Fruit fly (Drosophila melanogaster) whole organism, prepupa: ENCODE results near the gene crim.

ENCODE experiments used
- Blimp-1 ChIP-seq: fragments of 200-800 bp; sonication (Bioruptor generic); optimal IDR thresholded peaks from 3 replicates; lab custom pipeline; 2017; ENCODE audit warnings: missing biosample characterization, missing genetic modification characterization, mild to moderate bottlenecking, moderate library complexity, missing genetic modification reagents
- CG10669 ChIP-seq: fragments of 200-800 bp; sonication (Bioruptor generic); optimal IDR thresholded peaks from 3 replicates; lab custom pipeline; 2018; ENCODE audit warnings: missing biosample characterization, mild to moderate bottlenecking, missing genetic modification characterization, moderate library complexity
- CG11902 ChIP-seq: fragments of 200-800 bp; sonication (Bioruptor generic); optimal IDR thresholded peaks from 3 replicates; lab custom pipeline; 2016; ENCODE audit warnings: missing biosample characterization, missing genetic modification characterization
- CG3032 ChIP-seq: fragments of 200-800 bp; optimal IDR thresholded peaks from 2 replicates; lab custom pipeline; 2019; ENCODE audit warnings: missing biosample characterization, mild to moderate bottlenecking, missing genetic modification characterization, moderate library complexity
- CG32006 ChIP-seq: fragments of 200-800 bp; sonication (Bioruptor generic); optimal IDR thresholded peaks from 3 replicates; lab custom pipeline; 2017; ENCODE audit warnings: missing biosample characterization, mild to moderate bottlenecking, missing genetic modification characterization
- CG3919 ChIP-seq: fragments of 200-800 bp; sonication (Bioruptor generic); optimal IDR thresholded peaks from 3 replicates; lab custom pipeline; 2016; ENCODE audit warnings: missing biosample characterization, missing genetic modification characterization
- CG4318 ChIP-seq: fragments of 200-800 bp; sonication (Bioruptor generic); optimal IDR thresholded peaks from 3 replicates; lab custom pipeline; 2017; ENCODE audit warnings: missing biosample characterization, mild to moderate bottlenecking, missing genetic modification characterization
- CG6276 ChIP-seq: fragments of 200-800 bp; sonication (Bioruptor generic); optimal IDR thresholded peaks from 2 replicates; lab custom pipeline; 2017; ENCODE audit warnings: missing biosample characterization, mild to moderate bottlenecking, missing genetic modification characterization
- CG6854 ChIP-seq: fragments of 200-800 bp; sonication (Bioruptor generic); optimal IDR thresholded peaks from 2 replicates; lab custom pipeline; 2017; ENCODE audit warnings: missing biosample characterization, mild to moderate bottlenecking, missing genetic modification characterization
- CG7368 ChIP-seq: fragments of 200-800 bp; sonication (Bioruptor generic); optimal IDR thresholded peaks from 3 replicates; lab custom pipeline; 2016; ENCODE audit warnings: missing biosample characterization, missing genetic modification characterization
- CG8119 ChIP-seq: fragments of 200-800 bp; sonication (Bioruptor generic); IDR thresholded peaks from 3 replicates; pipeline ENCODE4 v1.3.6; 2022; ENCODE audit warnings: missing biosample characterization, missing genetic modification characterization
- CG8319 ChIP-seq: fragments of 200-800 bp; sonication (Bioruptor generic); optimal IDR thresholded peaks from 3 replicates; lab custom pipeline; 2016; ENCODE audit warnings: missing biosample characterization, missing genetic modification characterization
- Eip78C ChIP-seq: fragments of 200-800 bp; sonication (Bioruptor generic); peaks from one replicate; lab custom pipeline; 2016; ENCODE audit warnings: missing biosample characterization, missing genetic modification characterization
- Eip93F ChIP-seq: fragments of 200-800 bp; sonication (Bioruptor generic); optimal IDR thresholded peaks from 2 replicates; lab custom pipeline; 2016; ENCODE audit warnings: missing biosample characterization, mild to moderate bottlenecking, missing genetic modification characterization
- Ets21C ChIP-seq: fragments of 200-800 bp; sonication (Bioruptor generic); optimal IDR thresholded peaks from 3 replicates; lab custom pipeline; 2016; ENCODE audit warnings: missing biosample characterization, missing genetic modification characterization
- Ets96B ChIP-seq: fragments of 200-800 bp; optimal IDR thresholded peaks from 2 replicates; lab custom pipeline; 2019; ENCODE audit warnings: missing biosample characterization, mild to moderate bottlenecking, missing genetic modification characterization, moderate library complexity
- Gug ChIP-seq: fragments of 200-800 bp; sonication (Bioruptor generic); IDR thresholded peaks from 2 replicates; pipeline ENCODE4 v1.3.6; 2022; ENCODE audit warnings: missing biosample characterization, missing genetic modification characterization
- Hr38 ChIP-seq: sonication (Bioruptor generic); optimal IDR thresholded peaks from 2 replicates; lab custom pipeline; 2016; ENCODE audit warnings: missing biosample characterization, missing genetic modification characterization
- Hr39 ChIP-seq: fragments of 200-800 bp; sonication (Bioruptor generic); optimal IDR thresholded peaks from 2 replicates; lab custom pipeline; 2016; ENCODE audit warnings: missing biosample characterization, missing genetic modification characterization
- Hr4 ChIP-seq: fragments of 200-800 bp; sonication (Bioruptor generic); optimal IDR thresholded peaks from 3 replicates; lab custom pipeline; 2016; ENCODE audit warnings: missing biosample characterization, missing genetic modification characterization
- Lpt ChIP-seq: fragments of 200-800 bp; sonication (Bioruptor generic); optimal IDR thresholded peaks from 3 replicates; lab custom pipeline; 2016; ENCODE audit warnings: missing biosample characterization, missing genetic modification characterization
- Met ChIP-seq: fragments of 200-800 bp; sonication (Bioruptor generic); optimal IDR thresholded peaks from 3 replicates; lab custom pipeline; 2016; ENCODE audit warnings: missing biosample characterization, missing genetic modification characterization
- OdsH ChIP-seq: fragments of 200-800 bp; sonication (Bioruptor generic); optimal IDR thresholded peaks from 3 replicates; lab custom pipeline; 2016; ENCODE audit warnings: missing biosample characterization, missing genetic modification characterization
- achi ChIP-seq: fragments of 200-800 bp; sonication (Bioruptor generic); optimal IDR thresholded peaks from 3 replicates; lab custom pipeline; 2016; ENCODE audit warnings: missing biosample characterization, missing genetic modification characterization
- cyc ChIP-seq: fragments of 200-800 bp; sonication (Bioruptor generic); optimal IDR thresholded peaks from 3 replicates; lab custom pipeline; 2016; ENCODE audit warnings: missing biosample characterization, missing genetic modification characterization
- dac ChIP-seq: fragments of 200-800 bp; sonication (Bioruptor generic); optimal IDR thresholded peaks from 2 replicates; lab custom pipeline; 2017; ENCODE audit warnings: missing biosample characterization, mild to moderate bottlenecking, missing genetic modification characterization
- esn ChIP-seq: fragments of 200-800 bp; sonication (Bioruptor generic); optimal IDR thresholded peaks from 2 replicates; lab custom pipeline; 2016; ENCODE audit warnings: missing biosample characterization, mild to moderate bottlenecking, missing genetic modification characterization, moderate library complexity
- fd85E ChIP-seq: fragments of 200-800 bp; sonication (Bioruptor generic); optimal IDR thresholded peaks from 3 replicates; lab custom pipeline; 2016; ENCODE audit warnings: missing biosample characterization, missing genetic modification characterization
- fkh ChIP-seq: fragments of 200-800 bp; sonication (Bioruptor generic); optimal IDR thresholded peaks from 3 replicates; lab custom pipeline; 2017; ENCODE audit warnings: missing biosample characterization, mild to moderate bottlenecking, missing genetic modification characterization, moderate library complexity
- lz ChIP-seq: fragments of 200-800 bp; sonication (Bioruptor generic); optimal IDR thresholded peaks from 3 replicates; lab custom pipeline; 2016; ENCODE audit warnings: missing biosample characterization, missing genetic modification characterization
- net ChIP-seq: fragments of 200-800 bp; sonication (Bioruptor generic); optimal IDR thresholded peaks from 3 replicates; lab custom pipeline; 2016; ENCODE audit warnings: missing biosample characterization, missing genetic modification characterization
- pdm3 ChIP-seq: fragments of 200-800 bp; sonication (Bioruptor generic); optimal IDR thresholded peaks from 3 replicates; lab custom pipeline; 2016; ENCODE audit warnings: missing biosample characterization, missing genetic modification characterization
- salr ChIP-seq, 2 experiments: fragments of 200-800 bp; sonication (Bioruptor generic); optimal IDR thresholded peaks; 3 replicates each; lab custom pipeline; 2016 to 2018; ENCODE audit warnings: missing biosample characterization in 2 of 2, missing genetic modification characterization in 2 of 2, mild to moderate bottlenecking in 1 of 2
- svp ChIP-seq: fragments of 200-800 bp; sonication (Bioruptor generic); peaks from one replicate; lab custom pipeline; 2016; ENCODE audit warnings: missing biosample characterization, missing genetic modification characterization

Gene crim

dm6 chr3L:11711059-11711628 is at the start of gene crim:
TSS of gene crim (minus strand) at chr3L:11711386.
- peak; percentile 80 for TF ChIP-seq fkh (GFP tag; lab: Kevin White, UChicago)
- TF ChIP-seq cyc (GFP tag; lab: Kevin White, UChicago) = peak; percentile 1
- no peak for TF ChIP-seq dac (GFP tag; lab: Kevin White, UChicago)

DNA sequence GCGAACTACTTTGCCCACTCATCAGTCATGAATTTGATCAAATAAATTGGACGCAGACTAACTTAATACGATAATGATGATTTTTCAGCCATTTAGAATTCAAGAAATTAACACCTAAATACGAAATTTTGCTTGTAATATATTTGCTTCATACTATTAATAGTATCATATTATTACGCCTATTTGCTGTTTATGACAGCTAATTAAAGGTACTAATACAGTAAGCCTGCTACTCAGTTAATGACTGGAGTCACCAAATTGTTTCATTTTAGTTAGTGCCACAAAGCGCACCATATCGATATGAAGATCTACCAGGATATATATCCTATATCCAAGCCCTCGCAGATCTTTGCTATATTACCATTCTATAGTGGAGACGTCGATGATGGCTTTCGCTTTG is 39.8 kb upstream of the crim start, which contains the start of gene Gr68a:
Gene Gr68a (plus strand): TSS at position 301 of the 400 bp plus-strand sequence.
- TF ChIP-seq Gug (no peak), CG11902 (GFP tag; lab: Kevin White, UChicago) (no peak), Lpt (GFP tag; lab: Kevin White, UChicago) (no peak), CG8319 (GFP tag; lab: Kevin White, UChicago) (no peak), svp (no peak), Ets96B (tag; lab: Kevin White, UChicago) (no peak), OdsH (GFP tag; lab: Kevin White, UChicago) (no peak), Hr39 (no peak), CG4318 (no peak), lz (no peak), CG3032 (tag; lab: Kevin White, UChicago) (no peak), salr (GFP tag; optimal IDR thresholded peaks at IDR 0.05; lab: Kevin White, UChicago) (no peak), Hr4 (GFP tag; lab: Kevin White, UChicago) (no peak), CG10669 (GFP tag; lab: Kevin White, UChicago) (no peak), Hr38 (GFP tag; lab: Kevin White, UChicago) (no peak), net (no peak), pdm3 (no peak)
- TF ChIP-seq, all 60 proteins: peak for 0

dm6 chr3L:11731841-11732240 is 20.7 kb upstream of the crim start, which contains the start of gene CG32087:
TSS of gene CG32087 (plus strand) at chr3L:11732141.
- TF ChIP-seq CG3919 (no peak), achi (GFP tag; lab: Kevin White, UChicago) (no peak), CG8119 (GFP tag; lab: Robert Waterston, UW) (no peak), CG4318 (no peak), CG6854 (GFP tag; lab: Kevin White, UChicago) (no peak), CG6276 (GFP tag; lab: Kevin White, UChicago) (no peak)

dm6 chr3L:11728147-11728546 is 17.0 kb upstream of the crim start, which contains the start of gene sunn:
TSS of gene sunn (plus strand) at chr3L:11728348.
- TF ChIP-seq Blimp-1 (GFP tag; lab: Kevin White, UChicago) = no peak
- no peak for TF ChIP-seq Eip93F (GFP tag; lab: Kevin White, UChicago)
- TF ChIP-seq svp = peak; percentile 42
- TF ChIP-seq, all 60 proteins: peak for 1

DNA sequence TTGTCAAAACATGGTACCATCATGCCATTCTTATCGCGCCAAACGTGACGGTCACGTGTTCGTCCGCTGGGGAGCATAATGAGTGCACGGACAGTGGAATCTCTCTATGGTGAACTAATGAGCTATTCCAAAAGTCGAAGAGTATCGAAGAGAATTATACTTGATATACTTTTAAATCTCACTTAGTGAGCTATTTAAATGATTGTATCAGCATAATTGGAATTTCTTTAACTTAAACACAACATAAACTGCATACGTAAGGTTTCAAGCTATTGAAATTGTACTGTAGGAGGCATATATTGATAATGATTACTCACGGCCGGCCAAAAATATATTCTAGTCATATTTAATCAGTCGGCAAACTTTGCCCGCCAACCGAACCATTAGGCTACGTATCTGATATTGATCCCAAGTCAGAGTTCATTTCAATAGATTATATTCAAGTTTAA is 10.3 kb upstream of the crim start:
- TF ChIP-seq CG8119 (GFP tag; lab: Robert Waterston, UW) = no peak
- TF ChIP-seq Met (GFP tag; lab: Kevin White, UChicago) = peak; percentile 11
- TF ChIP-seq fd85E (GFP tag; lab: Kevin White, UChicago) = no peak
- no peak for TF ChIP-seq Ets21C (GFP tag; lab: Kevin White, UChicago)
- TF ChIP-seq CG6854 (GFP tag; lab: Kevin White, UChicago) = no peak
- TF ChIP-seq Eip78C (GFP tag; lab: Kevin White, UChicago) = peak; percentile 39
- no peak for TF ChIP-seq CG32006
- TF ChIP-seq esn (GFP tag; lab: Kevin White, UChicago) = peak; percentile 10
- peak; percentile 8 for TF ChIP-seq Hr39
- TF ChIP-seq CG4318 = no peak
- no peak for TF ChIP-seq salr (GFP tag; optimal IDR thresholded peaks at IDR 0.05; lab: Kevin White, UChicago)
- no peak for TF ChIP-seq CG7368 (GFP tag; lab: Kevin White, UChicago)
- TF ChIP-seq svp = peak; percentile 87
